Worm (Caenorhabditis elegans) whole organism, L3 larva: ENCODE results near the gene C24A3.9.

Source experiments
- R02D3.7 ChIP-seq: fragments of 150-350 bp; optimal IDR thresholded peaks from 2 replicates; lab custom pipeline; 2014; ENCODE audit warnings: missing biosample characterization, missing genetic modification characterization
- egl-27 ChIP-seq: sonication (generic microtip); optimal IDR thresholded peaks from 4 replicates; lab custom pipeline; 2017; ENCODE audit warnings: missing biosample characterization, missing genetic modification reagents, missing genetic modification characterization
- elt-1 ChIP-seq: fragments of 150-350 bp; optimal IDR thresholded peaks from 2 replicates; lab custom pipeline; 2014; ENCODE audit warnings: missing biosample characterization, missing genetic modification characterization
- eor-1 ChIP-seq, 2 experiments: fragments of 150-350 bp; optimal IDR thresholded peaks; 2 replicates each; lab custom pipeline; 2014 to 2018; ENCODE audit warnings: missing biosample characterization in 2 of 2, missing genetic modification characterization in 2 of 2
- fkh-2 ChIP-seq: fragments of 150-350 bp; optimal IDR thresholded peaks from 2 replicates; lab custom pipeline; 2014; ENCODE audit warnings: missing biosample characterization, missing genetic modification reagents, missing genetic modification characterization
- fos-1 ChIP-seq: fragments of 150-350 bp; optimal IDR thresholded peaks from 2 replicates; lab custom pipeline; 2014; ENCODE audit warnings: missing biosample characterization, missing genetic modification characterization
- nhr-12 ChIP-seq: fragments of 150-350 bp; optimal IDR thresholded peaks from 2 replicates; lab custom pipeline; 2014; ENCODE audit warnings: missing biosample characterization, missing genetic modification characterization
- nhr-25 ChIP-seq: sonication (generic microtip); optimal IDR thresholded peaks from 2 replicates; lab custom pipeline; 2017; ENCODE audit warnings: missing biosample characterization, missing genetic modification characterization
- nhr-43 ChIP-seq: sonication (generic microtip); optimal IDR thresholded peaks from 2 replicates; lab custom pipeline; 2016; ENCODE audit warnings: mild to moderate bottlenecking, missing genetic modification characterization, missing compliant biosample characterization; ENCODE audit not compliant: poor library complexity, severe bottlenecking
- zag-1 ChIP-seq: fragments of 150-350 bp; optimal IDR thresholded peaks from 2 replicates; lab custom pipeline; 2014; ENCODE audit warnings: missing biosample characterization, missing genetic modification characterization

The C24A3.9 gene

DNA sequence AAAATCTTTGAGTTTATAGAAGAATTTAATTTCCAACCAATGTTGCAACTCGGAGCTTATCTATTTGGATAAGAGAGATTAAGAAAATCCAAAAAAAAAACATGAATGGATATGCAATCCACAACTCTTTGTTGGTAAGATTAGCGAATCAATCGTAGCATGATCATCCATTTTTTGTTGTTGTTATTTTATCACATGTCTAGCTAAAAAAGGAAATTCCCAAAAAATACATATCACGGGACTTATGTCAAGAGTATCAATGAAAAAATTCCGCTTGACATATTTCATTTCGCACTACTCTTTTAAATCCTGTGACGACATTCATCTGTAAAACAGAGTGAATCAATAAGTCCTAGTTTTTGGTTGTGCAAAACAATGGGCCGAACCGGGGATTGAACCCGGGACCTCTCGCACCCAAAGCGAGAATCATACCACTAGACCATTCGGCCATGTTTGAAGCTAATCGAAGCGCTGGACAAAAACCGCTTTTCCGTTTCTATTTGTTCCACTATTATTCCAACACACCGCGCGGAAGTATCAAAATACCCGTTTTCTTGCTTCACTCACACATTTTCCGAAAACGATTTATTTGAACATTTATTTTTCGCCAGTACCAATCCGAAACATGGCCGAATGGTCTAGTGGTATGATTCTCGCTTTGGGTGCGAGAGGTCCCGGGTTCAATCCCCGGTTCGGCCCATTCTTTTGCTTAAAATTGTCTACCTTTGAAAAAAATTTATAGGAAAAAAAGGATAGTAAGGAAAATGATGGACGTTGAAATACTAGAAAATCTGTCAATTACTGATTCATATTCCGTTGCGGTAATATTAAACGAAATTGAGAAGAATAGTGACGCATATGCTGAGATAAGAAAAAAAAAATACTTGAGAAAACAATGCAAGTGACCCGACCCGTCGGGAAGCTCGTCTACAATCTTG lies 40.9 kb downstream of the C24A3.9 start (continued):
- TF ChIP-seq R02D3.7 (tag; lab: Kevin White, UChicago) (no peak), egl-27 (tag; lab: Kevin White, UChicago) (no peak), elt-1 (tag; lab: Kevin White, UChicago) (no peak), nhr-12 (tag; lab: Kevin White, UChicago) (no peak), fos-1 (tag; lab: Kevin White, UChicago) (no peak), eor-1 (tag; optimal IDR thresholded peaks at IDR 0.05; lab: Kevin White, UChicago) (no peak)

DNA sequence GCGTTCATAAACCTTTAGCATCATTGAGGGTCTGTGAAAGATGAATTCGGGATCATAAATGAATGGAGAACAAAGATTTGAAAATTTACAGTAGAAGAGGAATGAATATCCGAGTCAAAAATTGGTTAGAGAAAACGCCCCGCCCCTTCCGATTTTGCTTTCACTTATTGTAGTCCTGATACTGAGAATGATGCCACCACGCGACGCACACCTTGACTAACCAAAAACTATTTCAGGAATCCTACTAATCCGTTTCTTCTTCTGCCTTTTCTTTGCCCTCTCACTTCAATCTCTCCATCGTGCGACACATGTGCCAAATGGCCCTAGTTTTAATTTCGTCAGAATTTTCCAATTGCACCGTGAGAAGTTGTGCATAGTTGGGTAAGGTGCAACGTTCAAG lies 46.8 kb downstream of the C24A3.9 start:
- TF ChIP-seq nhr-25 (tag; lab: Kevin White, UChicago) (no peak), zag-1 (tag; lab: Kevin White, UChicago) (no peak), nhr-43 (tag; lab: Kevin White, UChicago) (no peak), fkh-2 (no peak)

DNA sequence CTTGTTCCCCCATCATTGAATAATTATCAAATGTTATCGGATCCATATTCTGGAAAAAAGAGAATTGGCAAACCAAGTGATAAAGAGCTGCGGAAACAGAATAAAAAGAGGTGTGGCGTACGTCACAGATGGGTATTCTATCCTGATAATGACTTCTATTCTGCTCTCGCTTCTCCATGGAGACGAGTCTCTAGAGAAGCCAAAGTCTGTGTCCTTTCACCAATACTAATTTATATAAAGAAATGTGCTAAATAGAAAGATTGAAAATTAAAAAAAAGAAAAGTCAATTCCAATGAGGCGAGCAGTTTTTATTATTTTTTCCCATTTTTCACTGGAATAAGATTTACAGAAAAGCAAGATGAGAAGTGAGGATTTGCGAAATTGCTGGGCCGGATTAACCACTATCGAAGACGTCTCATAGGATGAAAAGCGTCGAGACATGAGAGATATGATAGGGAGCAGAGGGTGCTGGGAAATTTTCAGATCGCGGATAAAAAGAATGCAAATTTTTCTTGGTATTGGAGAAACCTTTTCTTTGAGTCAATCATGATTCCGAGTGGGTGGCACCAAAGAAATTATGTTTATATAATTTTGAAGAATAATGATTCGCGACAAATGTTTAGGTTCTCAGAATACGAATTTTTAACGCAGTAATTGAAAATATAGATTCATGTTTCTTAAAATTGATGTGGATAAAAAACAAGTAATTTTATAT lies 49.0 kb downstream of the C24A3.9 start, which contains the start of gene aexr-3:
Gene aexr-3, minus strand, starts transcription at position 51 of the 715 bp plus-strand sequence.
- TF ChIP-seq zag-1 (tag; lab: Kevin White, UChicago) (no peak), nhr-12 (tag; lab: Kevin White, UChicago) (no peak), elt-1 (tag; lab: Kevin White, UChicago) (no peak)
